Worm (Caenorhabditis elegans): ENCODE results near the gene srh-231.
A peak's percentile ranks its signal among the peaks of the same experiment; 100 is the strongest.

srh-231 gene

DNA sequence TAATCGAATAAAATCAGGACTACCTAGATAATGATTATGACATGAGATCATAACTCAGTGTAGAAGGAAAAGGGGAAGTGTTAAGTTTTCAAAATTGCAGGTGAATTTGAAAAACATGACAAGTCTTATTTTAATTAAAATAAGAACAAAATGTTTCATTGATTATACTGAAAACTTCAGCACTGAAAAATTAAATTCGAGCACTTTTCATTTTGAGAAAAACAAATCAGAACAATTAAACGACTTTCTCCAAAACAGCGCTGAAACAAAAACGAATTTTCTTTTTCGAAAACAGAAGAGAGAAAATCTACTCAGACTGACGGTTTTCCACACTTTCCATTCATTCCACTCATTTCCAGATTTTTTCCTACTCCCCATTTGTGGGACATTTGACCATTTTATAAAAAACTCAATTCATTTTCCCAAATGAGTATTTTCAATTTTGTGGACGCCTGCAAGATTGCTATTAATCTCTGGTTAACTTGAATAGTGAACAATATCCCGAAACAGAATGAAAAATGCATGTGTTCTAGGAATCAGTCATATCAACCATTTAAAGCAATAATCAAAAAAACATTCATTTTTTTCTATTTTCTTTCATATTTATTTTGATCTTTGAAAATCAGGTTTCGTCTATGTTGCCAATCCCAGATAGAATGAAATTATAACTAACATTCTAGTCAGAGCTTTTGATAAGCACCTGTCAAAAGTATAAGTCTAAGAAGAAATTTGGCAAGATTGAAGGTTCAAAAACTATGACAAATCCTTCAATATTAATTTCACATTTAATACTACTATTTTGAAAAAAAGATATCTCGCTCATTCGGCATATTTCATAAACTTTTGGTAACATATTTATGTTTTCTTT is at the start of gene srh-231, which contains the start of gene srh-275:
srh-231 (minus strand) TSS at position 51 of the 868 bp plus-strand sequence.
srh-275 (plus strand) TSS at position 818 of the 868 bp plus-strand sequence.
- TF ChIP-seq dpl-1 (GFP tag; optimal IDR thresholded peaks at IDR 0.05) (no peak), aha-1 (tag) (peak; percentile 92)

DNA sequence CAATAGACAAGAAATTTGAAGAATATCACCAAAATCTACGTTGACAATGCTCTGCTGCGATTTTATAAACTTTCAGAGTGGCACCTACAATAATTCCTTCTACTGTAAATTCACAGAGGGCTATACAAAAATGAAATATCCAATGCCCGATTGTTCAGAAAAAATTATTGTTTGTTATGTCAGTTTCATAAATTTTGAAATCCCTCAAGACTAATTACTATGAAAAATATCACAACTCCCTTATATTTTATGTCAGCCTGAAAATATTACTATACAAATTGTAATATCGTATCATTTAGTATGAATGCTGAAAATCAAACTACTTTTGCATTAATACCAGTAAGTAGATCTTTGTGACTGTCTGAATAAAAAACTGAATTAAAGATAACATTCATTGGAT is 48.6 kb upstream of the srh-231 start, which contains the start of gene srx-60:
srx-60 (plus strand) TSS at position 301 of the 400 bp plus-strand sequence.
- TF ChIP-seq gei-8 (GFP tag; optimal IDR thresholded peaks at IDR 0.05) (no peak), nhr-102 (tag; optimal IDR thresholded peaks at IDR 0.05) (no peak), hmg-1.1 (GFP tag; IDR thresholded peaks at IDR 0.05) (no peak), ceh-32 (tag; optimal IDR thresholded peaks at IDR 0.05; ENCODE audit: poor library complexity) (no peak), mes-2 (tag; optimal IDR thresholded peaks at IDR 0.05; ENCODE audit: poor library complexity, severe bottlenecking) (no peak), zag-1 (tag; optimal IDR thresholded peaks at IDR 0.05) (no peak), nhr-111 (GFP tag; optimal IDR thresholded peaks at IDR 0.05) (no peak), nhr-28 (tag; optimal IDR thresholded peaks at IDR 0.05) (no peak), sdz-12 (GFP tag; optimal IDR thresholded peaks at IDR 0.05) (no peak), dmd-6 (GFP tag; IDR thresholded peaks at IDR 0.05) (no peak), daf-19 (GFP tag; conservative IDR thresholded peaks at IDR 0.05) (no peak), ama-1 (optimal IDR thresholded peaks at IDR 0.05) (no peak), lin-38 (GFP tag; IDR thresholded peaks at IDR 0.05) (no peak)

DNA sequence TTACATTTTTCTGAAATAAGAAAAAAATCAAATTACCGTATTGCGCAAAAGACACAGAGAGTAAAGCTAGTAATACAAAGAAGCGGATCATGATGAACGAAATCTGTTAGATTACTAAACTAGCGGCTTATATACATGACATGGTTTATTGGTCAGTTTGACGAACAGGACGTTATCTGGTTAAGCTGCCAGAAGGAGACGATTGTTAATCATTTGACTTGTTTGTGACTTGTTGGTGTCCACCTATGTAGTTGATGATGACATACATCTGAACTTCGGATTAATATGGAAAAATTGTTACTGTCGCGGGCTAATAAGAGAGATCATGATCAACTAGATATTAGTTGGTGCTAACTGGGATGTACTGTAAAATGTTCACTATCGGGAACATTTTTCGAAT is 48.1 kb upstream of the srh-231 start, which contains the start of gene cnc-9:
cnc-9 (minus strand) TSS at position 101 of the 400 bp plus-strand sequence.
- no peak for TF ChIP-seq lin-13 (GFP tag; optimal IDR thresholded peaks at IDR 0.05)
- TF ChIP-seq ceh-20 (GFP tag; IDR thresholded peaks at IDR 0.05): no peak
- TF ChIP-seq F44E2.7 (GFP tag; IDR thresholded peaks at IDR 0.05): no peak
- no peak for TF ChIP-seq T20F7.1 (GFP tag; optimal IDR thresholded peaks at IDR 0.05)
- TF ChIP-seq nhr-10 (tag; optimal IDR thresholded peaks at IDR 0.05): no peak

DNA sequence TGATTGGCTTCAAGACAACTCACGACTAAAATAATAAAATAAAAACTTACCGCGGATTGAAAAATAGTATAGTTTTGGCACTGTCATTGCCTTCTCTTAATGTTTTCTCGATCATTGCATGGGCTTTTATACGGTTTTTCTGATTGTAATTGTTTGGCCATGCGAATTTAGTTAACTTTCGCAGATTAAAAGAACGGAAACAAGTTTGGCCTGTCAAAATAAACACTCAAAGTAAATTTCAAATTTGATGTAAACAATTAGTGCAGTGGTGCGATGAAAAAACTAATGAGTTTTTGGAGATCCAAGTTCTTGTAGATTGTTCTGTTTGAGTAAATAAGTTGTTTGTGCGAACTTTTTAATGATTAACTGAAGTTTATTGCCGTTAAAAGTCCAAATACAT is 47.2 kb upstream of the srh-231 start, which contains the start of gene gst-41:
gst-41 (minus strand) TSS at position 101 of the 400 bp plus-strand sequence.
- TF ChIP-seq daf-16 (GFP tag; optimal IDR thresholded peaks at IDR 0.05): no peak
- TF ChIP-seq daf-16 (tag; optimal IDR thresholded peaks at IDR 0.05): no peak
- no peak for TF ChIP-seq daf-12 (tag; optimal IDR thresholded peaks at IDR 0.05)
- no peak for TF ChIP-seq saeg-2 (GFP tag; IDR thresholded peaks at IDR 0.05)
- TF ChIP-seq arid-1 (GFP tag; conservative IDR thresholded peaks at IDR 0.05): no peak
- no peak for TF ChIP-seq lsy-2 (tag; optimal IDR thresholded peaks at IDR 0.05)
- TF ChIP-seq attf-4 (tag; optimal IDR thresholded peaks at IDR 0.05): no peak
- TF ChIP-seq zfp-2 (tag; optimal IDR thresholded peaks at IDR 0.05): no peak
- TF ChIP-seq ceh-28 (tag; optimal IDR thresholded peaks at IDR 0.05): no peak
- no peak for TF ChIP-seq lin-15B (tag; optimal IDR thresholded peaks at IDR 0.05)
- TF ChIP-seq dve-1 (tag; optimal IDR thresholded peaks at IDR 0.05; ENCODE audit: insufficient read depth): no peak
- no peak for TF ChIP-seq spr-3 (GFP tag; optimal IDR thresholded peaks at IDR 0.05)
- no peak for TF ChIP-seq unc-62 (GFP tag; optimal IDR thresholded peaks at IDR 0.05 in 1 of 2)
- TF ChIP-seq unc-62 (tag; optimal IDR thresholded peaks at IDR 0.05): no peak
- no peak for TF ChIP-seq mdl-1 (tag; optimal IDR thresholded peaks at IDR 0.05)
- TF ChIP-seq snpc-1.2 (GFP tag; IDR thresholded peaks at IDR 0.05): no peak
- no peak for TF ChIP-seq spr-1 (tag; optimal IDR thresholded peaks at IDR 0.05)
- TF ChIP-seq nhr-28 (tag; optimal IDR thresholded peaks at IDR 0.05): no peak
- no peak for TF ChIP-seq mep-1 (tag; optimal IDR thresholded peaks at IDR 0.05)
- TF ChIP-seq F49E8.2 (tag; optimal IDR thresholded peaks at IDR 0.05; ENCODE audit: borderline replicate concordance): no peak
- TF ChIP-seq vab-7 (GFP tag; IDR thresholded peaks at IDR 0.05): no peak
- no peak for TF ChIP-seq hif-1 (tag; optimal IDR thresholded peaks at IDR 0.05)
